Fruit fly (Drosophila melanogaster) whole organism, embryonic: ENCODE results near the gene galla-2.

Experiments used
- Ada2b ChIP-seq: fragments of 200-800 bp; sonication (Bioruptor generic); IDR thresholded peaks from 2 replicates; pipeline ENCODE4 v1.3.6; 2022; ENCODE audit warnings: missing biosample characterization, missing genetic modification characterization
- B-H2 ChIP-seq: fragments of 200-800 bp; sonication (Bioruptor generic); optimal IDR thresholded peaks from 2 replicates; lab custom pipeline; 2018; ENCODE audit warnings: missing biosample characterization, mild to moderate bottlenecking, missing genetic modification characterization
- BtbVII ChIP-seq: fragments of 200-800 bp; sonication (Bioruptor generic); optimal IDR thresholded peaks from 3 replicates; lab custom pipeline; 2017; ENCODE audit warnings: missing biosample characterization, mild to moderate bottlenecking, missing genetic modification characterization
- CG12299 ChIP-seq: fragments of 200-800 bp; sonication (Bioruptor generic); optimal IDR thresholded peaks from 2 replicates; lab custom pipeline; 2018; ENCODE audit warnings: missing biosample characterization, mild to moderate bottlenecking, missing genetic modification characterization
- CG13424 ChIP-seq: fragments of 200-800 bp; sonication (Bioruptor generic); optimal IDR thresholded peaks from 2 replicates; lab custom pipeline; 2019; ENCODE audit warnings: missing biosample characterization, mild to moderate bottlenecking, missing genetic modification characterization, moderate library complexity
- CG13775 ChIP-seq: fragments of 200-800 bp; sonication (Bioruptor generic); optimal IDR thresholded peaks from 3 replicates; lab custom pipeline; 2017; ENCODE audit warnings: missing biosample characterization, mild to moderate bottlenecking, missing genetic modification characterization
- CG14710 ChIP-seq: fragments of 200-800 bp; sonication (Bioruptor generic); optimal IDR thresholded peaks from 3 replicates; lab custom pipeline; 2019; ENCODE audit warnings: missing biosample characterization, mild to moderate bottlenecking, missing genetic modification characterization, moderate library complexity
- CG17568 ChIP-seq: fragments of 200-800 bp; sonication (Bioruptor generic); optimal IDR thresholded peaks from 2 replicates; lab custom pipeline; 2018; ENCODE audit warnings: missing biosample characterization, mild to moderate bottlenecking, missing genetic modification characterization, moderate library complexity
- CG17612 ChIP-seq: fragments of 200-800 bp; sonication (Bioruptor generic); IDR thresholded peaks from 2 replicates; pipeline ENCODE4 v1.3.6; 2022; ENCODE audit warnings: missing biosample characterization, missing genetic modification characterization
- CG18599 ChIP-seq: fragments of 200-800 bp; sonication (Bioruptor generic); optimal IDR thresholded peaks from 3 replicates; lab custom pipeline; 2017; ENCODE audit warnings: missing biosample characterization, missing genetic modification characterization, mild to moderate bottlenecking, moderate library complexity, missing genetic modification reagents
- CG18764 ChIP-seq: fragments of 200-800 bp; sonication (Bioruptor generic); optimal IDR thresholded peaks from 3 replicates; lab custom pipeline; 2016; ENCODE audit warnings: missing biosample characterization, missing genetic modification characterization
- CG31388 ChIP-seq: fragments of 200-800 bp; sonication (Bioruptor generic); optimal IDR thresholded peaks from 2 replicates; lab custom pipeline; 2016; ENCODE audit warnings: missing biosample characterization, missing genetic modification characterization
- CG6791 ChIP-seq: fragments of 200-800 bp; sonication (Bioruptor generic); IDR thresholded peaks from 3 replicates; pipeline ENCODE4 v1.3.6; 2022; ENCODE audit warnings: missing biosample characterization, missing genetic modification characterization; ENCODE audit not compliant: partially characterized antibody
- CG6813 ChIP-seq: fragments of 200-800 bp; sonication (Bioruptor generic); optimal IDR thresholded peaks from 2 replicates; lab custom pipeline; 2017; ENCODE audit warnings: missing biosample characterization, missing genetic modification characterization, mild to moderate bottlenecking, moderate library complexity, missing genetic modification reagents
- CG6854 ChIP-seq: fragments of 200-800 bp; sonication (Bioruptor generic); optimal IDR thresholded peaks from 3 replicates; lab custom pipeline; 2017; ENCODE audit warnings: missing biosample characterization, mild to moderate bottlenecking, missing genetic modification characterization
- CG7745 ChIP-seq: fragments of 200-800 bp; sonication (Bioruptor generic); optimal IDR thresholded peaks from 2 replicates; lab custom pipeline; 2018; ENCODE audit warnings: missing biosample characterization, mild to moderate bottlenecking, missing genetic modification characterization, moderate library complexity
- CG8290 ChIP-seq, 3 experiments: fragments of 200-800 bp; sonication (Bioruptor generic); optimal IDR thresholded peaks; 2 replicates each; lab custom pipeline; 2016 to 2019; ENCODE audit warnings: missing biosample characterization in 3 of 3, missing genetic modification characterization in 3 of 3, mild to moderate bottlenecking in 2 of 3, moderate library complexity in 1 of 3
- CG8478 ChIP-seq: fragments of >200 bp; optimal IDR thresholded peaks from 2 replicates; lab custom pipeline; 2018
- CG9797 ChIP-seq: fragments of 200-800 bp; sonication (Bioruptor generic); optimal IDR thresholded peaks from 3 replicates; lab custom pipeline; 2018; ENCODE audit warnings: missing biosample characterization, mild to moderate bottlenecking, missing genetic modification characterization
- CoRest ChIP-seq: fragments of 200-800 bp; sonication (Bioruptor generic); optimal IDR thresholded peaks from 3 replicates; lab custom pipeline; 2018; ENCODE audit warnings: missing biosample characterization, mild to moderate bottlenecking, missing genetic modification characterization, moderate library complexity
- D19B ChIP-seq: fragments of 200-800 bp; sonication (Bioruptor generic); optimal IDR thresholded peaks from 2 replicates; lab custom pipeline; 2017; ENCODE audit warnings: missing biosample characterization, mild to moderate bottlenecking, missing genetic modification characterization
- Dll ChIP-seq: fragments of 200-800 bp; sonication (Bioruptor generic); IDR thresholded peaks from 4 replicates; pipeline ENCODE4 v1.3.6; 2022; ENCODE audit warnings: missing biosample characterization, missing genetic modification characterization; ENCODE audit not compliant: partially characterized antibody
- Fer3 ChIP-seq: fragments of 200-800 bp; sonication (Bioruptor generic); optimal IDR thresholded peaks from 2 replicates; lab custom pipeline; 2018; ENCODE audit warnings: missing biosample characterization, mild to moderate bottlenecking, missing genetic modification characterization, moderate library complexity
- Hr3 ChIP-seq: fragments of 200-800 bp; sonication (Bioruptor generic); optimal IDR thresholded peaks from 3 replicates; lab custom pipeline; 2016; ENCODE audit warnings: missing biosample characterization, missing genetic modification characterization
- Kr ChIP-seq: fragments of 200-800 bp; sonication (Bioruptor generic); optimal IDR thresholded peaks from 2 replicates; lab custom pipeline; 2017; ENCODE audit warnings: missing biosample characterization, mild to moderate bottlenecking, missing genetic modification characterization
- Rx ChIP-seq: fragments of 200-800 bp; sonication (Bioruptor generic); IDR thresholded peaks from 2 replicates; pipeline ENCODE4 v1.3.6; 2022; ENCODE audit warnings: missing biosample characterization, missing genetic modification characterization
- Sin3A ChIP-seq: fragments of >200 bp; optimal IDR thresholded peaks from 2 replicates; lab custom pipeline; 2018
- Usf ChIP-seq: fragments of 200-800 bp; sonication (Bioruptor generic); optimal IDR thresholded peaks from 2 replicates; lab custom pipeline; 2017; ENCODE audit warnings: missing genotype, missing biosample characterization, missing genetic modification characterization
- Vsx1 ChIP-seq: fragments of 200-800 bp; sonication (Bioruptor generic); optimal IDR thresholded peaks from 2 replicates; lab custom pipeline; 2017; ENCODE audit warnings: missing biosample characterization, mild to moderate bottlenecking, missing genetic modification characterization, missing genetic modification reagents
- amos ChIP-seq: fragments of 200-800 bp; sonication (Bioruptor generic); IDR thresholded peaks from 2 replicates; pipeline ENCODE4 v1.3.6; 2022; ENCODE audit warnings: missing biosample characterization, missing genetic modification characterization; ENCODE audit not compliant: partially characterized antibody
- ash1 ChIP-seq: fragments of 200-800 bp; sonication (Bioruptor generic); optimal IDR thresholded peaks from 2 replicates; lab custom pipeline; 2018; ENCODE audit warnings: missing biosample characterization, mild to moderate bottlenecking, missing genetic modification characterization
- btn ChIP-seq: fragments of 200-800 bp; sonication (Bioruptor generic); optimal IDR thresholded peaks from 2 replicates; lab custom pipeline; 2016; ENCODE audit warnings: missing biosample characterization, missing genetic modification characterization
- cato ChIP-seq: fragments of 200-800 bp; sonication (Bioruptor generic); optimal IDR thresholded peaks from 2 replicates; lab custom pipeline; 2016; ENCODE audit warnings: missing biosample characterization, missing genetic modification characterization, borderline replicate concordance
- ci ChIP-seq: fragments of 200-800 bp; sonication (Bioruptor generic); IDR thresholded peaks from 3 replicates; pipeline ENCODE4 v1.3.6; 2022; ENCODE audit warnings: missing biosample characterization, missing genetic modification characterization
- fu2 ChIP-seq: fragments of 200-800 bp; sonication (Bioruptor generic); optimal IDR thresholded peaks from 2 replicates; lab custom pipeline; 2016; ENCODE audit warnings: missing biosample characterization, missing genetic modification characterization
- gem ChIP-seq: fragments of 200-800 bp; sonication (Bioruptor generic); optimal IDR thresholded peaks from 2 replicates; lab custom pipeline; 2019; ENCODE audit warnings: missing biosample characterization, mild to moderate bottlenecking, missing genetic modification characterization, moderate library complexity
- kah ChIP-seq: fragments of 200-800 bp; sonication (Bioruptor generic); optimal IDR thresholded peaks from 2 replicates; lab custom pipeline; 2018; ENCODE audit warnings: missing biosample characterization, mild to moderate bottlenecking, missing genetic modification characterization
- lmd ChIP-seq: fragments of 200-800 bp; sonication (Bioruptor generic); IDR thresholded peaks from 2 replicates; pipeline ENCODE4 v1.3.6; 2022; ENCODE audit warnings: missing biosample characterization, missing genetic modification characterization
- mirr ChIP-seq: fragments of 200-800 bp; sonication (Bioruptor generic); optimal IDR thresholded peaks from 3 replicates; lab custom pipeline; 2018; ENCODE audit warnings: missing biosample characterization, mild to moderate bottlenecking, missing genetic modification characterization
- oc ChIP-seq: fragments of 200-800 bp; sonication (Bioruptor generic); optimal IDR thresholded peaks from 2 replicates; lab custom pipeline; 2018; ENCODE audit warnings: missing biosample characterization, mild to moderate bottlenecking, missing genetic modification characterization, moderate library complexity
- onecut ChIP-seq: fragments of 200-800 bp; sonication (Bioruptor generic); IDR thresholded peaks from 2 replicates; pipeline ENCODE4 v1.3.6; 2022; ENCODE audit warnings: missing biosample characterization, missing genetic modification characterization
- psq ChIP-seq: fragments of 200-800 bp; sonication (Bioruptor generic); optimal IDR thresholded peaks from 2 replicates; lab custom pipeline; 2017; ENCODE audit warnings: missing biosample characterization, missing genetic modification characterization
- row ChIP-seq: fragments of 200-800 bp; sonication (Bioruptor generic); IDR thresholded peaks from 3 replicates; pipeline ENCODE4 v1.3.6; 2022; ENCODE audit warnings: missing biosample characterization, missing genetic modification characterization
- sens ChIP-seq: fragments of 200-800 bp; sonication (Bioruptor generic); peaks from one replicate; lab custom pipeline; 2016; ENCODE audit warnings: missing biosample characterization, missing genetic modification characterization
- shn ChIP-seq: fragments of 200-800 bp; sonication (Bioruptor generic); optimal IDR thresholded peaks from 3 replicates; lab custom pipeline; 2016; ENCODE audit warnings: missing biosample characterization, missing genetic modification characterization
- sisA ChIP-seq: fragments of 200-800 bp; sonication (Bioruptor generic); IDR thresholded peaks from 2 replicates; pipeline ENCODE4 v1.3.6; 2022; ENCODE audit warnings: missing biosample characterization, missing genetic modification characterization
- toy ChIP-seq: fragments of 200-800 bp; sonication (Bioruptor generic); IDR thresholded peaks from 2 replicates; pipeline ENCODE4 v1.3.6; 2022; ENCODE audit warnings: missing biosample characterization, missing genetic modification characterization
- tx ChIP-seq: fragments of 200-800 bp; sonication (Bioruptor generic); optimal IDR thresholded peaks from 2 replicates; lab custom pipeline; 2016; ENCODE audit warnings: missing biosample characterization, missing genetic modification characterization
- wek ChIP-seq: fragments of 200-800 bp; sonication (Bioruptor generic); optimal IDR thresholded peaks from 3 replicates; lab custom pipeline; 2018; ENCODE audit warnings: missing biosample characterization, mild to moderate bottlenecking, missing genetic modification characterization, moderate library complexity
- yki ChIP-seq: fragments of >200 bp; optimal IDR thresholded peaks from 3 replicates; lab custom pipeline; 2018
- z ChIP-seq: fragments of 200-800 bp; sonication (Bioruptor generic); IDR thresholded peaks from 3 replicates; pipeline ENCODE4 v1.3.6; 2022; ENCODE audit warnings: missing biosample characterization, missing genetic modification characterization

The galla-2 gene

dm6 chr3L:10848712-10849377 is 33.8 kb upstream of the galla-2 start (continued):
- TF ChIP-seq CG18764 (GFP tag; lab: Kevin White, UChicago) (no peak), CG8290 (GFP tag; optimal IDR thresholded peaks at IDR 0.05; lab: Kevin White, UChicago) (no peak), CG8290 (tag; optimal IDR thresholded peaks at IDR 0.05; lab: Kevin White, UChicago) (peak in 1 of 2 experiments; percentile 54), sens (GFP tag; lab: Kevin White, UChicago) (peak; percentile 60), Sin3A (lab: Kevin White, UChicago) (no peak), Ada2b (GFP tag; lab: Robert Waterston, UW) (no peak), CG8478 (lab: Kevin White, UChicago) (no peak), shn (GFP tag; lab: Kevin White, UChicago) (no peak), oc (tag; lab: Kevin White, UChicago) (peak; percentile 45), amos (GFP tag; lab: Robert Waterston, UW) (no peak), toy (GFP tag; lab: Robert Waterston, UW) (no peak), CG13775 (GFP tag; lab: Kevin White, UChicago) (no peak), kah (no peak), mirr (no peak), CG14710 (tag; lab: Kevin White, UChicago) (no peak), gem (tag; lab: Kevin White, UChicago) (no peak), yki (lab: Kevin White, UChicago) (no peak), CG9797 (no peak), CG17568 (GFP tag; lab: Kevin White, UChicago) (no peak), ash1 (no peak), z (GFP tag; lab: Robert Waterston, UW) (peak; percentile 64; the same call in 2 of the 3 replicates), Rx (GFP tag; lab: Robert Waterston, UW) (no peak), Vsx1 (GFP tag; lab: Kevin White, UChicago) (no peak), BtbVII (GFP tag; lab: Kevin White, UChicago) (no peak), CG6813 (GFP tag; lab: Kevin White, UChicago) (no peak), CG17612 (GFP tag; lab: Robert Waterston, UW) (no peak), D19B (GFP tag; lab: Kevin White, UChicago) (no peak), wek (no peak), fu2 (GFP tag; lab: Kevin White, UChicago) (no peak), B-H2 (no peak), CG31388 (GFP tag; lab: Kevin White, UChicago) (no peak), ci (0 out of 3 replicates have a peak, but pooled peaks have one; percentile 18), psq (no peak), CG13424 (tag; lab: Kevin White, UChicago) (no peak), CG12299 (tag; lab: Kevin White, UChicago) (no peak), CoRest (tag; lab: Kevin White, UChicago) (no peak), Hr3 (GFP tag; lab: Kevin White, UChicago) (no peak), btn (no peak), tx (no peak), cato (no peak), Fer3 (tag; lab: Kevin White, UChicago) (no peak), CG6791 (GFP tag; lab: Robert Waterston, UW) (peak; percentile 54; the same call in 2 of the 3 replicates), row (GFP tag; lab: Robert Waterston, UW) (no peak; the same call in 2 of the 3 replicates), Dll (no peak), CG7745 (tag; lab: Kevin White, UChicago) (no peak), CG18599 (GFP tag; lab: Kevin White, UChicago) (peak; percentile 13), onecut (GFP tag; lab: Robert Waterston, UW) (no peak), CG6854 (GFP tag; lab: Kevin White, UChicago) (no peak), lmd (GFP tag; lab: Robert Waterston, UW) (no peak), sisA (GFP tag; lab: Robert Waterston, UW) (no peak), Kr (no peak), Usf (GFP tag; lab: Kevin White, UChicago) (no peak)
